Fruit fly (Drosophila melanogaster) whole organism, embryonic: ENCODE measurements around the gene Muc30E.

Source experiments
- C15 ChIP-seq: fragments of 200-800 bp; sonication (Bioruptor generic); IDR thresholded peaks from 3 replicates; pipeline ENCODE4 v1.3.6; 2022; ENCODE audit warnings: missing biosample characterization, missing genetic modification characterization
- CG11456 ChIP-seq: fragments of 200-800 bp; sonication (Bioruptor generic); IDR thresholded peaks from 3 replicates; pipeline ENCODE4 v1.3.6; 2022; ENCODE audit warnings: missing biosample characterization, missing genetic modification characterization
- CG12659 ChIP-seq: fragments of 200-800 bp; sonication (Bioruptor generic); optimal IDR thresholded peaks from 3 replicates; lab custom pipeline; 2017; ENCODE audit warnings: mild to moderate bottlenecking, missing biosample characterization, missing genetic modification reagents, missing genetic modification characterization
- CG13123 ChIP-seq: fragments of 200-800 bp; sonication (Bioruptor generic); optimal IDR thresholded peaks from 2 replicates; lab custom pipeline; 2016; ENCODE audit warnings: missing biosample characterization, missing genetic modification characterization
- CG13287 ChIP-seq: fragments of 200-800 bp; sonication (Bioruptor generic); IDR thresholded peaks from 2 replicates; pipeline ENCODE4 v1.3.6; 2022; ENCODE audit warnings: missing biosample characterization, missing genetic modification characterization; ENCODE audit not compliant: partially characterized antibody
- CG15073 ChIP-seq: fragments of 200-800 bp; sonication (Bioruptor generic); optimal IDR thresholded peaks from 2 replicates; lab custom pipeline; 2016; ENCODE audit warnings: missing biosample characterization, missing genetic modification characterization
- CG17612 ChIP-seq: fragments of 200-800 bp; sonication (Bioruptor generic); IDR thresholded peaks from 2 replicates; pipeline ENCODE4 v1.3.6; 2022; ENCODE audit warnings: missing biosample characterization, missing genetic modification characterization
- CG17829 ChIP-seq: fragments of 200-800 bp; optimal IDR thresholded peaks from 2 replicates; lab custom pipeline; 2019; ENCODE audit warnings: missing biosample characterization, mild to moderate bottlenecking, missing genetic modification characterization, moderate library complexity
- CG1832 ChIP-seq: fragments of 200-800 bp; sonication (Bioruptor generic); optimal IDR thresholded peaks from 2 replicates; lab custom pipeline; 2017; ENCODE audit warnings: missing biosample characterization, mild to moderate bottlenecking, missing genetic modification characterization, inconsistent platforms
- CG30020 ChIP-seq: fragments of 200-800 bp; optimal IDR thresholded peaks from 2 replicates; lab custom pipeline; 2019; ENCODE audit warnings: missing biosample characterization, mild to moderate bottlenecking, missing genetic modification characterization, moderate library complexity
- CG4617 ChIP-seq: fragments of 200-800 bp; sonication (Bioruptor generic); optimal IDR thresholded peaks from 3 replicates; lab custom pipeline; 2016; ENCODE audit warnings: missing biosample characterization, missing genetic modification characterization, borderline replicate concordance
- CG5180 ChIP-seq: fragments of 200-800 bp; sonication (Bioruptor generic); optimal IDR thresholded peaks from 3 replicates; lab custom pipeline; 2017; ENCODE audit warnings: missing biosample characterization, missing genetic modification characterization, mild to moderate bottlenecking, moderate library complexity, missing genetic modification reagents
- CG6683 ChIP-seq: fragments of 200-800 bp; sonication (Bioruptor generic); optimal IDR thresholded peaks from 2 replicates; lab custom pipeline; 2017; ENCODE audit warnings: missing biosample characterization, mild to moderate bottlenecking, missing genetic modification characterization, missing genetic modification reagents
- CG6791 ChIP-seq: fragments of 200-800 bp; sonication (Bioruptor generic); IDR thresholded peaks from 3 replicates; pipeline ENCODE4 v1.3.6; 2022; ENCODE audit warnings: missing biosample characterization, missing genetic modification characterization; ENCODE audit not compliant: partially characterized antibody
- CG7357 ChIP-seq: fragments of 200-800 bp; sonication (Bioruptor generic); IDR thresholded peaks from 3 replicates; pipeline ENCODE4 v1.3.6; 2022; ENCODE audit warnings: missing biosample characterization, missing genetic modification characterization
- CG7372 ChIP-seq: fragments of 200-800 bp; sonication (Bioruptor generic); IDR thresholded peaks from 2 replicates; pipeline ENCODE4 v1.3.6; 2022; ENCODE audit warnings: missing biosample characterization, missing genetic modification characterization
- CG7839 ChIP-seq: fragments of 200-800 bp; sonication (Bioruptor generic); optimal IDR thresholded peaks from 3 replicates; lab custom pipeline; 2018; ENCODE audit warnings: missing biosample characterization, mild to moderate bottlenecking, missing genetic modification characterization, moderate library complexity
- CG7963 ChIP-seq: fragments of 200-800 bp; sonication (Bioruptor generic); IDR thresholded peaks from 3 replicates; pipeline ENCODE4 v1.3.6; 2022; ENCODE audit warnings: missing biosample characterization, missing genetic modification characterization; ENCODE audit not compliant: partially characterized antibody
- CG8478 ChIP-seq: fragments of >200 bp; optimal IDR thresholded peaks from 2 replicates; lab custom pipeline; 2018
- Camta ChIP-seq: fragments of 200-800 bp; sonication (Bioruptor generic); optimal IDR thresholded peaks from 2 replicates; lab custom pipeline; 2016; ENCODE audit warnings: missing biosample characterization, missing genetic modification characterization
- Dll ChIP-seq: fragments of 200-800 bp; sonication (Bioruptor generic); IDR thresholded peaks from 4 replicates; pipeline ENCODE4 v1.3.6; 2022; ENCODE audit warnings: missing biosample characterization, missing genetic modification characterization; ENCODE audit not compliant: partially characterized antibody
- Dref ChIP-seq: fragments of 200-800 bp; sonication (Bioruptor generic); IDR thresholded peaks from 2 replicates; pipeline ENCODE4 v1.3.6; 2022; ENCODE audit warnings: missing biosample characterization, missing genetic modification characterization
- HLH54F ChIP-seq: fragments of 200-800 bp; sonication (Bioruptor generic); optimal IDR thresholded peaks from 3 replicates; lab custom pipeline; 2016; ENCODE audit warnings: missing biosample characterization, missing genetic modification characterization
- Mes4 ChIP-seq: fragments of 200-800 bp; sonication (Bioruptor generic); optimal IDR thresholded peaks from 2 replicates; lab custom pipeline; 2016; ENCODE audit warnings: missing biosample characterization, missing genetic modification characterization
- Myb ChIP-seq: fragments of 200-800 bp; sonication (Bioruptor generic); optimal IDR thresholded peaks from 2 replicates; lab custom pipeline; 2016; ENCODE audit warnings: missing biosample characterization, missing genetic modification characterization
- NFAT ChIP-seq: fragments of 200-800 bp; sonication (Bioruptor generic); IDR thresholded peaks from 2 replicates; pipeline ENCODE4 v1.3.6; 2022; ENCODE audit warnings: missing biosample characterization, missing genetic modification characterization
- Ravus ChIP-seq: fragments of 200-800 bp; sonication (Bioruptor generic); IDR thresholded peaks from 2 replicates; pipeline ENCODE4 v1.3.6; 2022; ENCODE audit warnings: missing biosample characterization, missing genetic modification characterization
- Six4 ChIP-seq: fragments of 200-800 bp; sonication (Bioruptor generic); optimal IDR thresholded peaks from 2 replicates; lab custom pipeline; 2016; ENCODE audit warnings: missing biosample characterization, missing genetic modification characterization
- Trl ChIP-seq, 3 experiments: fragments of >200 bp in 2 of 3; fragments of 200-800 bp in 1 of 3; sonication (Bioruptor generic) in 1 of 3; optimal IDR thresholded peaks; 2 replicates in 1 of 3; 3 replicates in 2 of 3; lab custom pipeline; 2016 to 2017; ENCODE audit warnings: missing biosample characterization in 1 of 3, missing genetic modification characterization in 1 of 3
- Vsx1 ChIP-seq: fragments of 200-800 bp; sonication (Bioruptor generic); optimal IDR thresholded peaks from 2 replicates; lab custom pipeline; 2017; ENCODE audit warnings: missing biosample characterization, mild to moderate bottlenecking, missing genetic modification characterization, missing genetic modification reagents
- abd-A ChIP-seq: fragments of 200-800 bp; sonication (Bioruptor generic); optimal IDR thresholded peaks from 3 replicates; lab custom pipeline; 2019; ENCODE audit warnings: missing biosample characterization, mild to moderate bottlenecking, missing genetic modification characterization, moderate library complexity
- btn ChIP-seq: fragments of 200-800 bp; sonication (Bioruptor generic); optimal IDR thresholded peaks from 2 replicates; lab custom pipeline; 2016; ENCODE audit warnings: missing biosample characterization, missing genetic modification characterization
- chinmo ChIP-seq: fragments of 200-800 bp; sonication (Bioruptor generic); IDR thresholded peaks from 4 replicates; pipeline ENCODE4 v1.3.6; 2022; ENCODE audit warnings: missing biosample characterization, missing genetic modification characterization; ENCODE audit not compliant: partially characterized antibody
- dimm ChIP-seq: fragments of 200-800 bp; sonication (Bioruptor generic); IDR thresholded peaks from 2 replicates; pipeline ENCODE4 v1.3.6; 2022; ENCODE audit warnings: missing biosample characterization, missing genetic modification characterization
- dpn ChIP-seq, 2 experiments: fragments of 200-800 bp; sonication (Bioruptor generic); optimal IDR thresholded peaks; 3 replicates each; lab custom pipeline; 2016; ENCODE audit warnings: missing biosample characterization in 2 of 2, missing genetic modification characterization in 2 of 2
- grau ChIP-seq: fragments of 200-800 bp; optimal IDR thresholded peaks from 3 replicates; lab custom pipeline; 2019; ENCODE audit warnings: missing biosample characterization, mild to moderate bottlenecking, missing genetic modification characterization, moderate library complexity
- ham ChIP-seq: fragments of 200-800 bp; sonication (Bioruptor generic); IDR thresholded peaks from 2 replicates; pipeline ENCODE4 v1.3.6; 2022; ENCODE audit warnings: missing biosample characterization, missing genetic modification characterization
- insv ChIP-seq, 2 experiments: fragments of 200-800 bp; sonication (Bioruptor generic); optimal IDR thresholded peaks; 3 replicates each; lab custom pipeline; 2016 to 2018; ENCODE audit warnings: missing biosample characterization in 2 of 2, missing genetic modification characterization in 2 of 2
- inv ChIP-seq: fragments of 200-800 bp; sonication (Bioruptor generic); IDR thresholded peaks from 2 replicates; pipeline ENCODE4 v1.3.6; 2022; ENCODE audit warnings: missing biosample characterization, missing genetic modification characterization; ENCODE audit not compliant: partially characterized antibody
- lilli ChIP-seq: fragments of 200-800 bp; sonication (Bioruptor generic); optimal IDR thresholded peaks from 3 replicates; lab custom pipeline; 2016; ENCODE audit warnings: missing biosample characterization, missing genetic modification characterization
- otp ChIP-seq: fragments of 200-800 bp; sonication (Bioruptor generic); IDR thresholded peaks from 3 replicates; pipeline ENCODE4, ENCODE4 v1.3.6; 2022; ENCODE audit warnings: missing biosample characterization, missing genetic modification characterization
- peb ChIP-seq: fragments of 200-800 bp; sonication (Bioruptor generic); IDR thresholded peaks from 2 replicates; pipeline ENCODE4 v1.3.6; 2022; ENCODE audit warnings: missing biosample characterization, missing genetic modification characterization
- pita ChIP-seq: fragments of 200-800 bp; sonication (Bioruptor generic); optimal IDR thresholded peaks from 2 replicates; lab custom pipeline; 2017; ENCODE audit warnings: missing biosample characterization, mild to moderate bottlenecking, missing genetic modification characterization
- sens-2 ChIP-seq: fragments of 200-800 bp; sonication (Bioruptor generic); IDR thresholded peaks from 2 replicates; pipeline ENCODE4 v1.3.6; 2022; ENCODE audit warnings: missing biosample characterization, missing genetic modification characterization
- slbo ChIP-seq: fragments of 200-800 bp; sonication (Bioruptor generic); IDR thresholded peaks from 2 replicates; pipeline ENCODE4 v1.3.6; 2022; ENCODE audit warnings: missing biosample characterization, missing genetic modification characterization
- slp2 ChIP-seq: fragments of 200-800 bp; sonication (Bioruptor generic); optimal IDR thresholded peaks from 2 replicates; lab custom pipeline; 2016; ENCODE audit warnings: missing biosample characterization, missing genetic modification characterization
- sna ChIP-seq: fragments of 200-800 bp; sonication (Bioruptor generic); IDR thresholded peaks from 2 replicates; pipeline ENCODE4 v1.3.6; 2022; ENCODE audit warnings: missing biosample characterization, missing genetic modification characterization; ENCODE audit not compliant: partially characterized antibody
- sr ChIP-seq: fragments of 200-800 bp; sonication (Bioruptor generic); IDR thresholded peaks from 3 replicates; pipeline ENCODE4 v1.3.6; 2022; ENCODE audit warnings: missing biosample characterization, missing genetic modification characterization
- tap ChIP-seq: fragments of 200-800 bp; optimal IDR thresholded peaks from 3 replicates; lab custom pipeline; 2019; ENCODE audit warnings: missing biosample characterization, mild to moderate bottlenecking, missing genetic modification characterization, moderate library complexity
- trem ChIP-seq: fragments of 200-800 bp; optimal IDR thresholded peaks from 3 replicates; lab custom pipeline; 2019; ENCODE audit warnings: missing biosample characterization, mild to moderate bottlenecking, missing genetic modification characterization, moderate library complexity

Gene Muc30E

dm6 chr2L:9887856-9888269 is 15.1 kb downstream of the Muc30E start, which contains the start of gene Fkbp59 (continued):
- TF ChIP-seq peb (GFP tag; lab: Robert Waterston, UW), result no peak
- TF ChIP-seq insv (GFP tag; optimal IDR thresholded peaks at IDR 0.05; lab: Kevin White, UChicago), result peak in 1 of 2 experiments; percentile 43
- TF ChIP-seq slbo (GFP tag; lab: Robert Waterston, UW), result peak; percentile 31; the same call in 1 of the 2 replicates
- TF ChIP-seq CG15073, result no peak
- no peak for TF ChIP-seq tap (tag; lab: Kevin White, UChicago)
- TF ChIP-seq CG17612 (GFP tag; lab: Robert Waterston, UW), result no peak
- no peak for TF ChIP-seq CG8478 (lab: Kevin White, UChicago)
- TF ChIP-seq CG7372 (GFP tag; lab: Robert Waterston, UW), result 0 out of 2 replicates have a peak, but pooled peaks have one; percentile 10
- peak; percentile 18 for TF ChIP-seq lilli (GFP tag; lab: Kevin White, UChicago)
- peak; percentile 37 for TF ChIP-seq CG12659 (GFP tag; lab: Kevin White, UChicago)
- TF ChIP-seq slp2 (GFP tag; lab: Kevin White, UChicago), result no peak
- no peak for TF ChIP-seq CG11456 (GFP tag; lab: Robert Waterston, UW)
- TF ChIP-seq pita (GFP tag; lab: Kevin White, UChicago), result peak; percentile 88
- no peak for TF ChIP-seq Ravus (GFP tag; lab: Robert Waterston, UW)
- peak; percentile 82 for TF ChIP-seq CG13287 (GFP tag; lab: Robert Waterston, UW)
- TF ChIP-seq CG7963 (GFP tag; lab: Robert Waterston, UW), result peak; percentile 90
- TF ChIP-seq CG7357 (GFP tag; lab: Robert Waterston, UW), result no peak
- TF ChIP-seq Camta (GFP tag; lab: Kevin White, UChicago), result no peak
- TF ChIP-seq grau (tag; lab: Kevin White, UChicago), result peak; percentile 22
- no peak for TF ChIP-seq HLH54F (GFP tag; lab: Kevin White, UChicago)
- TF ChIP-seq Myb (GFP tag; lab: Kevin White, UChicago), result peak; percentile 39
- TF ChIP-seq CG7839, result peak; percentile 15
- no peak for TF ChIP-seq CG5180
- peak; percentile 27; the same call in 1 of the 2 replicates for TF ChIP-seq NFAT (GFP tag; lab: Robert Waterston, UW)
- peak; percentile 63 for TF ChIP-seq abd-A (tag; lab: Kevin White, UChicago)
- no peak for TF ChIP-seq CG6683
- TF ChIP-seq sens-2, result no peak
- no peak for TF ChIP-seq Trl (optimal IDR thresholded peaks at IDR 0.05; lab: Kevin White, UChicago)
- TF ChIP-seq Trl (GFP tag; optimal IDR thresholded peaks at IDR 0.05; lab: Kevin White, UChicago), result no peak
- TF ChIP-seq sna (GFP tag; lab: Robert Waterston, UW), result peak; percentile 69
- TF ChIP-seq Dref, result peak; percentile 40; the same call in 1 of the 2 replicates
- TF ChIP-seq CG17829 (tag; lab: Kevin White, UChicago), result peak; percentile 9
- TF ChIP-seq CG1832 (GFP tag; lab: Kevin White, UChicago), result no peak
- no peak for TF ChIP-seq sr (GFP tag; lab: Robert Waterston, UW)
- TF ChIP-seq otp (GFP tag; lab: Robert Waterston, UW), result no peak
- TF ChIP-seq dpn (GFP tag; optimal IDR thresholded peaks at IDR 0.05; lab: Kevin White, UChicago), result peak in 1 of 2 experiments; percentile 4
- no peak for TF ChIP-seq ham (GFP tag; lab: Robert Waterston, UW)
- peak; percentile 55 for TF ChIP-seq inv (GFP tag; lab: Robert Waterston, UW)
- no peak for TF ChIP-seq CG30020 (tag; lab: Kevin White, UChicago)
- TF ChIP-seq CG6791 (GFP tag; lab: Robert Waterston, UW), result peak; percentile 94
- TF ChIP-seq chinmo (GFP tag; lab: Robert Waterston, UW), result 0 out of 4 replicates have a peak, but pooled peaks have one; percentile 46
- TF ChIP-seq dimm (GFP tag; lab: Robert Waterston, UW), result no peak
- peak; percentile 62; the same call in 3 of the 4 replicates for TF ChIP-seq Dll (GFP tag; lab: Robert Waterston, UW)
- TF ChIP-seq CG13123 (GFP tag; lab: Kevin White, UChicago), result no peak
- TF ChIP-seq C15 (GFP tag; lab: Robert Waterston, UW), result no peak
- TF ChIP-seq Mes4 (GFP tag; lab: Kevin White, UChicago), result no peak
- TF ChIP-seq CG4617, result peak; percentile 22
- TF ChIP-seq Vsx1 (GFP tag; lab: Kevin White, UChicago), result peak; percentile 99
- TF ChIP-seq btn (GFP tag; lab: Kevin White, UChicago), result no peak
- peak; percentile 27 for TF ChIP-seq trem (tag; lab: Kevin White, UChicago)
- TF ChIP-seq Six4 (GFP tag; lab: Kevin White, UChicago), result no peak
